Worm (Caenorhabditis elegans) whole organism, mixed stage, embryonic: ENCODE results near the gene Y57E12B.11.

Source experiments
- bed-3 ChIP-seq: fragments of 200-800 bp; sonication (Bioruptor generic); optimal IDR thresholded peaks from 3 replicates; lab custom pipeline; 2018; ENCODE audit warnings: mild to moderate bottlenecking, missing genetic modification characterization, moderate library complexity, missing compliant biosample characterization
- blmp-1 ChIP-seq: fragments of 150-350 bp; optimal IDR thresholded peaks from 2 replicates; lab custom pipeline; 2014; ENCODE audit warnings: missing biosample characterization, missing genetic modification characterization
- ceh-39 ChIP-seq: fragments of 150-350 bp; optimal IDR thresholded peaks from 2 replicates; lab custom pipeline; 2014; ENCODE audit warnings: missing biosample characterization, missing genetic modification characterization
- ceh-43 ChIP-seq: fragments of 200-800 bp; sonication (Bioruptor generic); optimal IDR thresholded peaks from 2 replicates; lab custom pipeline; 2018; ENCODE audit warnings: mild to moderate bottlenecking, missing genetic modification characterization, moderate library complexity, missing compliant biosample characterization
- ceh-83 ChIP-seq: fragments of 200-800 bp; sonication (Bioruptor generic); optimal IDR thresholded peaks from 2 replicates; lab custom pipeline; 2018; ENCODE audit warnings: mild to moderate bottlenecking, missing genetic modification characterization, missing compliant biosample characterization
- ces-1 ChIP-seq: fragments of 150-350 bp; optimal IDR thresholded peaks from 2 replicates; lab custom pipeline; 2014; ENCODE audit warnings: missing biosample characterization, missing genetic modification reagents, missing genetic modification characterization
- cnd-1 ChIP-seq: fragments of 200-800 bp; sonication (Bioruptor generic); optimal IDR thresholded peaks from 2 replicates; lab custom pipeline; 2018; ENCODE audit warnings: mild to moderate bottlenecking, missing genetic modification characterization, missing compliant biosample characterization
- drap-1 ChIP-seq: fragments of 200-800 bp; sonication (Bioruptor generic); optimal IDR thresholded peaks from 3 replicates; lab custom pipeline; 2018; ENCODE audit warnings: mild to moderate bottlenecking, missing genetic modification characterization, missing compliant biosample characterization
- elt-1 ChIP-seq: sonication (generic microtip); optimal IDR thresholded peaks from 2 replicates; lab custom pipeline; 2017; ENCODE audit warnings: missing genetic modification characterization, mild to moderate bottlenecking, missing compliant biosample characterization, antibody characterized with exemption, moderate library complexity, borderline replicate concordance; ENCODE audit not compliant: insufficient read depth
- elt-3 ChIP-seq: fragments of 150-350 bp; optimal IDR thresholded peaks from 2 replicates; lab custom pipeline; 2014; ENCODE audit warnings: missing biosample characterization, missing genetic modification characterization
- flh-1 ChIP-seq: fragments of 200-800 bp; sonication (Bioruptor generic); optimal IDR thresholded peaks from 2 replicates; lab custom pipeline; 2018; ENCODE audit warnings: mild to moderate bottlenecking, missing genetic modification characterization, moderate library complexity, missing compliant biosample characterization
- ham-2 ChIP-seq: fragments of 200-800 bp; sonication (Bioruptor generic); optimal IDR thresholded peaks from 2 replicates; lab custom pipeline; 2018; ENCODE audit warnings: mild to moderate bottlenecking, missing genetic modification characterization, missing compliant biosample characterization
- lin-13 ChIP-seq: fragments of 150-350 bp; optimal IDR thresholded peaks from 2 replicates; lab custom pipeline; 2014; ENCODE audit warnings: missing biosample characterization, missing genetic modification characterization
- lsy-2 ChIP-seq: fragments of 150-350 bp; optimal IDR thresholded peaks from 2 replicates; lab custom pipeline; 2014; ENCODE audit warnings: missing biosample characterization, missing genetic modification characterization
- mab-5 ChIP-seq: fragments of 150-350 bp; optimal IDR thresholded peaks from 2 replicates; lab custom pipeline; 2014; ENCODE audit warnings: missing biosample characterization, missing genetic modification characterization
- nhr-12 ChIP-seq: fragments of 150-350 bp; optimal IDR thresholded peaks from 2 replicates; lab custom pipeline; 2014; ENCODE audit warnings: missing biosample characterization, missing genetic modification characterization
- nhr-2 ChIP-seq: fragments of 150-350 bp; optimal IDR thresholded peaks from 2 replicates; lab custom pipeline; 2014; ENCODE audit warnings: missing biosample characterization, missing genetic modification characterization
- nhr-237 ChIP-seq: fragments of 150-350 bp; optimal IDR thresholded peaks from 2 replicates; lab custom pipeline; 2014; ENCODE audit warnings: missing biosample characterization, missing genetic modification characterization
- nhr-28 ChIP-seq: fragments of 150-350 bp; optimal IDR thresholded peaks from 2 replicates; lab custom pipeline; 2014; ENCODE audit warnings: missing biosample characterization, missing genetic modification characterization
- nhr-76 ChIP-seq: sonication (generic microtip); optimal IDR thresholded peaks from 2 replicates; lab custom pipeline; 2017; ENCODE audit warnings: missing biosample characterization, missing genetic modification characterization
- pha-4 ChIP-seq: fragments of 150-350 bp; optimal IDR thresholded peaks from 2 replicates; lab custom pipeline; 2018; ENCODE audit warnings: missing biosample characterization, missing genetic modification reagents, missing genetic modification characterization
- sem-2 ChIP-seq: fragments of 200-800 bp; sonication (Bioruptor generic); optimal IDR thresholded peaks from 2 replicates; lab custom pipeline; 2018; ENCODE audit warnings: mild to moderate bottlenecking, missing genetic modification characterization, missing compliant biosample characterization
- snpc-4 ChIP-seq: fragments of 150-350 bp; optimal IDR thresholded peaks from 2 replicates; lab custom pipeline; 2014; ENCODE audit warnings: missing biosample characterization, missing genetic modification characterization
- sptf-1 ChIP-seq: sonication (generic microtip); optimal IDR thresholded peaks from 2 replicates; lab custom pipeline; 2017; ENCODE audit warnings: mild to moderate bottlenecking, missing genetic modification characterization, moderate library complexity, missing compliant biosample characterization
- tbx-8 ChIP-seq: fragments of 200-800 bp; sonication (Bioruptor generic); optimal IDR thresholded peaks from 2 replicates; lab custom pipeline; 2018; ENCODE audit warnings: mild to moderate bottlenecking, missing genetic modification characterization, moderate library complexity, missing compliant biosample characterization
- unc-39 ChIP-seq: fragments of 150-350 bp; optimal IDR thresholded peaks from 2 replicates; lab custom pipeline; 2014; ENCODE audit warnings: missing biosample characterization, missing genetic modification characterization
- zip-8 ChIP-seq: fragments of 150-350 bp; optimal IDR thresholded peaks from 2 replicates; lab custom pipeline; 2014; ENCODE audit warnings: missing biosample characterization, missing genetic modification characterization

Gene Y57E12B.11

ce11 chrV:6989626-6990138, 40.0 kb upstream of the Y57E12B.11 start, which contains the start of gene nhr-140:
Gene nhr-140 (minus strand): TSS chrV:6989676.
- no peak for TF ChIP-seq ceh-43
- TF ChIP-seq elt-1 (tag; lab: Kevin White, UChicago): peak; percentile 93
- TF ChIP-seq, all 35 proteins: peak for 1

- TF ChIP-seq nhr-2 (tag; lab: Kevin White, UChicago): no peak
- no peak for TF ChIP-seq nhr-12 (tag; lab: Kevin White, UChicago)
- no peak for TF ChIP-seq sem-2 (GFP tag; lab: Kevin White, UChicago)
- no peak for TF ChIP-seq nhr-28 (tag; lab: Kevin White, UChicago)
- TF ChIP-seq sptf-1 (tag; lab: Kevin White, UChicago): no peak
- TF ChIP-seq mab-5 (tag; lab: Kevin White, UChicago): no peak
- no peak for TF ChIP-seq lin-13 (tag; lab: Kevin White, UChicago)
Measured at ce11 chrV:6987673-6988072, 38.0 kb upstream of the Y57E12B.11 start, which contains the start of gene nhr-139. Gene nhr-139 (minus strand): TSS chrV:6987773.

- TF ChIP-seq nhr-12 (tag; lab: Kevin White, UChicago): no peak
- no peak for TF ChIP-seq ces-1 (GFP tag; lab: Kevin White, UChicago)
- TF ChIP-seq blmp-1 (tag; lab: Kevin White, UChicago): no peak
- TF ChIP-seq ceh-39 (tag; lab: Kevin White, UChicago): no peak
- TF ChIP-seq flh-1 (GFP tag; lab: Kevin White, UChicago): no peak
- no peak for TF ChIP-seq zip-8 (tag; lab: Kevin White, UChicago)
- TF ChIP-seq sptf-1 (tag; lab: Kevin White, UChicago): no peak
- no peak for TF ChIP-seq elt-1 (tag; lab: Kevin White, UChicago)
- no peak for TF ChIP-seq cnd-1 (tag; lab: Kevin White, UChicago)
- no peak for TF ChIP-seq lin-13 (tag; lab: Kevin White, UChicago)
- TF ChIP-seq sem-2 (GFP tag; lab: Kevin White, UChicago): no peak
- TF ChIP-seq lsy-2: no peak
- TF ChIP-seq nhr-2 (tag; lab: Kevin White, UChicago): no peak
- no peak for TF ChIP-seq ceh-83
- no peak for TF ChIP-seq nhr-76 (tag; lab: Kevin White, UChicago)
Measured at ce11 chrV:6985943-6986342, 36.3 kb upstream of the Y57E12B.11 start, which contains the start of gene nhr-163. Gene nhr-163 (minus strand): TSS chrV:6986043.

ce11 chrV:6982813-6983212, 33.1 kb upstream of the Y57E12B.11 start, which contains the start of gene nhr-161:
Gene nhr-161 (minus strand): TSS chrV:6982913.
- TF ChIP-seq mab-5 (tag; lab: Kevin White, UChicago): no peak
- TF ChIP-seq flh-1 (GFP tag; lab: Kevin White, UChicago): no peak
- TF ChIP-seq elt-3 (tag; lab: Kevin White, UChicago): no peak
- no peak for TF ChIP-seq nhr-2 (tag; lab: Kevin White, UChicago)
- TF ChIP-seq pha-4 (tag; lab: Kevin White, UChicago): no peak
- TF ChIP-seq unc-39 (tag; lab: Kevin White, UChicago): no peak
- no peak for TF ChIP-seq bed-3 (GFP tag; lab: Kevin White, UChicago)
- no peak for TF ChIP-seq lsy-2
- TF ChIP-seq ceh-83: no peak
- no peak for TF ChIP-seq tbx-8 (GFP tag; lab: Kevin White, UChicago)
- no peak for TF ChIP-seq nhr-237 (tag; lab: Kevin White, UChicago)

- no peak for TF ChIP-seq snpc-4 (tag; lab: Kevin White, UChicago)
- TF ChIP-seq ceh-83: no peak
- TF ChIP-seq tbx-8 (GFP tag; lab: Kevin White, UChicago): no peak
- TF ChIP-seq nhr-76 (tag; lab: Kevin White, UChicago): no peak
- TF ChIP-seq cnd-1 (tag; lab: Kevin White, UChicago): no peak
Measured at ce11 chrV:6979019-6979418, 29.3 kb upstream of the Y57E12B.11 start, which contains the start of gene sre-12. Gene sre-12 (minus strand): TSS chrV:6979119.

ce11 chrV:6976047-6976446, 26.4 kb upstream of the Y57E12B.11 start, which contains the start of gene srx-16:
Gene srx-16 (plus strand): TSS chrV:6976347.
- TF ChIP-seq drap-1 (GFP tag; lab: Kevin White, UChicago): no peak
- TF ChIP-seq blmp-1 (tag; lab: Kevin White, UChicago): no peak
- TF ChIP-seq elt-1 (tag; lab: Kevin White, UChicago): no peak
- TF ChIP-seq ces-1 (GFP tag; lab: Kevin White, UChicago): no peak
- no peak for TF ChIP-seq nhr-237 (tag; lab: Kevin White, UChicago)
- TF ChIP-seq ceh-43: no peak
- no peak for TF ChIP-seq ham-2 (GFP tag; lab: Kevin White, UChicago)
- no peak for TF ChIP-seq snpc-4 (tag; lab: Kevin White, UChicago)
- TF ChIP-seq ceh-83: no peak
- no peak for TF ChIP-seq cnd-1 (tag; lab: Kevin White, UChicago)
- TF ChIP-seq lin-13 (tag; lab: Kevin White, UChicago): no peak
- TF ChIP-seq mab-5 (tag; lab: Kevin White, UChicago): no peak
- no peak for TF ChIP-seq bed-3 (GFP tag; lab: Kevin White, UChicago)
- TF ChIP-seq nhr-76 (tag; lab: Kevin White, UChicago): no peak
- no peak for TF ChIP-seq flh-1 (GFP tag; lab: Kevin White, UChicago)
